Fruit fly (Drosophila melanogaster): ENCODE measurements around the gene CG4367.

- TF ChIP-seq Ets21C (GFP tag; optimal IDR thresholded peaks at IDR 0.05) (no peak), CG34406 (GFP tag; optimal IDR thresholded peaks at IDR 0.05) (peak; percentile 43), Lpt (GFP tag; optimal IDR thresholded peaks at IDR 0.05) (peak; percentile 90), CG11902 (GFP tag; optimal IDR thresholded peaks at IDR 0.05) (peak; percentile 53), fkh (GFP tag; optimal IDR thresholded peaks at IDR 0.05) (no peak), CG16779 (tag; optimal IDR thresholded peaks at IDR 0.05) (peak; percentile 64), CG11294 (GFP tag; IDR thresholded peaks at IDR 0.05) (peak; percentile 79), CG31627 (GFP tag; optimal IDR thresholded peaks at IDR 0.05) (peak; percentile 39), Smox (GFP tag; optimal IDR thresholded peaks at IDR 0.05) (peak; percentile 42), spab (GFP tag; optimal IDR thresholded peaks at IDR 0.05) (peak; percentile 59)
These were observed 8.1 kb upstream of the CG4367 start for dm6 chr3R:20312838-20313237.

Measured in whole organism, prepupa.